Fruit fly (Drosophila melanogaster) whole organism, embryonic: ENCODE measurements around the gene Pxn.
A peak's percentile ranks its signal among the peaks of the same experiment; 100 is the strongest.

Experiments
- C15 ChIP-seq: fragments of 200-800 bp; sonication (Bioruptor generic); IDR thresholded peaks from 3 replicates; pipeline ENCODE4 v1.3.6; 2022; ENCODE audit warnings: missing biosample characterization, missing genetic modification characterization
- CG10959 ChIP-seq: fragments of 200-800 bp; sonication (Bioruptor generic); IDR thresholded peaks from 2 replicates; pipeline ENCODE4 v1.3.6; 2022; ENCODE audit warnings: missing biosample characterization, missing genetic modification characterization
- CG11695 ChIP-seq: fragments of 200-800 bp; sonication (Bioruptor generic); IDR thresholded peaks from 3 replicates; pipeline ENCODE4 v1.3.6; 2022; ENCODE audit warnings: missing biosample characterization, missing genetic modification characterization
- CG11723 ChIP-seq: fragments of 200-800 bp; sonication (Bioruptor generic); optimal IDR thresholded peaks from 2 replicates; lab custom pipeline; 2017; ENCODE audit warnings: missing biosample characterization, mild to moderate bottlenecking, missing genetic modification characterization
- CG12104 ChIP-seq: fragments of 200-800 bp; sonication (Bioruptor generic); optimal IDR thresholded peaks from 3 replicates; lab custom pipeline; 2016; ENCODE audit warnings: missing biosample characterization, missing genetic modification characterization
- CG12236 ChIP-seq: fragments of 200-800 bp; sonication (Bioruptor generic); optimal IDR thresholded peaks from 2 replicates; lab custom pipeline; 2016; ENCODE audit warnings: missing biosample characterization, missing genetic modification characterization
- CG12942 ChIP-seq: fragments of 200-800 bp; sonication (Bioruptor generic); optimal IDR thresholded peaks from 3 replicates; lab custom pipeline; 2016; ENCODE audit warnings: missing biosample characterization, missing genetic modification characterization
- CG13287 ChIP-seq: fragments of 200-800 bp; sonication (Bioruptor generic); IDR thresholded peaks from 2 replicates; pipeline ENCODE4 v1.3.6; 2022; ENCODE audit warnings: missing biosample characterization, missing genetic modification characterization; ENCODE audit not compliant: partially characterized antibody
- CG13775 ChIP-seq: fragments of 200-800 bp; sonication (Bioruptor generic); optimal IDR thresholded peaks from 3 replicates; lab custom pipeline; 2017; ENCODE audit warnings: missing biosample characterization, mild to moderate bottlenecking, missing genetic modification characterization
- CG14014 ChIP-seq: fragments of 200-800 bp; sonication (Bioruptor generic); IDR thresholded peaks from 2 replicates; pipeline ENCODE4 v1.3.6; 2022; ENCODE audit warnings: missing biosample characterization, missing genetic modification characterization
- CG17612 ChIP-seq: fragments of 200-800 bp; sonication (Bioruptor generic); IDR thresholded peaks from 2 replicates; pipeline ENCODE4 v1.3.6; 2022; ENCODE audit warnings: missing biosample characterization, missing genetic modification characterization
- CG30431 ChIP-seq: fragments of 200-800 bp; sonication (Bioruptor generic); optimal IDR thresholded peaks from 2 replicates; lab custom pipeline; 2017; ENCODE audit warnings: missing biosample characterization, missing genetic modification characterization
- Dfd ChIP-seq, 2 experiments: fragments of >200 bp; optimal IDR thresholded peaks; 2 replicates each; lab custom pipeline; 2017; ENCODE audit warnings: missing biosample characterization in 2 of 2, missing genetic modification characterization in 2 of 2
- Dip2 ChIP-seq: fragments of 200-800 bp; sonication (Bioruptor generic); IDR thresholded peaks from 2 replicates; pipeline ENCODE4 v1.3.6; 2022; ENCODE audit warnings: missing biosample characterization, missing genetic modification characterization
- Dip3 ChIP-seq: fragments of 200-800 bp; sonication (Bioruptor generic); optimal IDR thresholded peaks from 3 replicates; lab custom pipeline; 2016; ENCODE audit warnings: missing biosample characterization, missing genetic modification characterization
- Dll ChIP-seq: fragments of 200-800 bp; sonication (Bioruptor generic); IDR thresholded peaks from 4 replicates; pipeline ENCODE4 v1.3.6; 2022; ENCODE audit warnings: missing biosample characterization, missing genetic modification characterization; ENCODE audit not compliant: partially characterized antibody
- Fer3 ChIP-seq: fragments of 200-800 bp; sonication (Bioruptor generic); optimal IDR thresholded peaks from 2 replicates; lab custom pipeline; 2018; ENCODE audit warnings: missing biosample characterization, mild to moderate bottlenecking, missing genetic modification characterization, moderate library complexity
- HLHmδ ChIP-seq: fragments of 200-800 bp; sonication (Bioruptor generic); optimal IDR thresholded peaks from 2 replicates; lab custom pipeline; 2018; ENCODE audit warnings: missing biosample characterization, mild to moderate bottlenecking, missing genetic modification characterization, moderate library complexity
- Hr3 ChIP-seq: fragments of 200-800 bp; sonication (Bioruptor generic); optimal IDR thresholded peaks from 3 replicates; lab custom pipeline; 2016; ENCODE audit warnings: missing biosample characterization, missing genetic modification characterization
- Lim3 ChIP-seq: fragments of 200-800 bp; sonication (Bioruptor generic); IDR thresholded peaks from 2 replicates; pipeline ENCODE4 v1.3.6; 2022; ENCODE audit warnings: missing biosample characterization, missing genetic modification characterization
- MTF-1 ChIP-seq: fragments of 200-800 bp; sonication (Bioruptor generic); optimal IDR thresholded peaks from 2 replicates; lab custom pipeline; 2018; ENCODE audit warnings: missing biosample characterization, mild to moderate bottlenecking, missing genetic modification characterization, borderline replicate concordance
- Neu2 ChIP-seq: fragments of 200-800 bp; sonication (Bioruptor generic); optimal IDR thresholded peaks from 3 replicates; lab custom pipeline; 2016; ENCODE audit warnings: missing biosample characterization, missing genetic modification characterization, borderline replicate concordance
- Poxn ChIP-seq: fragments of 200-800 bp; sonication (Bioruptor generic); IDR thresholded peaks from 2 replicates; pipeline ENCODE4 v1.3.6; 2022; ENCODE audit warnings: missing biosample characterization, missing genetic modification characterization
- Ravus ChIP-seq: fragments of 200-800 bp; sonication (Bioruptor generic); IDR thresholded peaks from 2 replicates; pipeline ENCODE4 v1.3.6; 2022; ENCODE audit warnings: missing biosample characterization, missing genetic modification characterization
- Sin3A ChIP-seq: fragments of >200 bp; optimal IDR thresholded peaks from 2 replicates; lab custom pipeline; 2018
- Stat92E ChIP-seq, 3 experiments: fragments of >200 bp in 2 of 3; fragments of 200-800 bp in 1 of 3; sonication (Bioruptor generic) in 1 of 3; optimal IDR thresholded peaks; 2 replicates each; lab custom pipeline; 2017 to 2019; ENCODE audit warnings: missing biosample characterization in 3 of 3, missing genetic modification characterization in 3 of 3, mild to moderate bottlenecking in 1 of 3, moderate library complexity in 1 of 3
- amos ChIP-seq: fragments of 200-800 bp; sonication (Bioruptor generic); IDR thresholded peaks from 2 replicates; pipeline ENCODE4 v1.3.6; 2022; ENCODE audit warnings: missing biosample characterization, missing genetic modification characterization; ENCODE audit not compliant: partially characterized antibody
- bbx ChIP-seq: fragments of 200-800 bp; sonication (Bioruptor generic); IDR thresholded peaks from 2 replicates; pipeline ENCODE4 v1.3.6; 2022; ENCODE audit warnings: missing biosample characterization, missing genetic modification characterization; ENCODE audit not compliant: partially characterized antibody
- bsh ChIP-seq, 2 experiments: fragments of 200-800 bp; sonication (Bioruptor generic); optimal IDR thresholded peaks; 2 replicates each; lab custom pipeline; 2017 to 2018; ENCODE audit warnings: mild to moderate bottlenecking in 2 of 2, missing biosample characterization in 2 of 2, missing genetic modification characterization in 2 of 2, moderate library complexity in 1 of 2
- btn ChIP-seq: fragments of 200-800 bp; sonication (Bioruptor generic); optimal IDR thresholded peaks from 2 replicates; lab custom pipeline; 2016; ENCODE audit warnings: missing biosample characterization, missing genetic modification characterization
- chm ChIP-seq: fragments of 200-800 bp; sonication (Bioruptor generic); IDR thresholded peaks from 2 replicates; pipeline ENCODE4 v1.3.6; 2022; ENCODE audit warnings: missing biosample characterization, missing genetic modification characterization
- da ChIP-seq: fragments of 200-800 bp; sonication (Bioruptor generic); optimal IDR thresholded peaks from 2 replicates; lab custom pipeline; 2016; ENCODE audit warnings: missing biosample characterization, missing genetic modification characterization
- danr ChIP-seq: fragments of 200-800 bp; sonication (Bioruptor generic); IDR thresholded peaks from 2 replicates; pipeline ENCODE4 v1.3.6; 2022; ENCODE audit warnings: missing biosample characterization, missing genetic modification characterization
- en ChIP-seq: fragments of 200-800 bp; sonication (Bioruptor generic); optimal IDR thresholded peaks from 2 replicates; lab custom pipeline; 2016; ENCODE audit warnings: missing biosample characterization, missing genetic modification characterization
- exex ChIP-seq: fragments of 200-800 bp; sonication (Bioruptor generic); optimal IDR thresholded peaks from 4 replicates; lab custom pipeline; 2018; ENCODE audit warnings: missing biosample characterization, mild to moderate bottlenecking, missing genetic modification characterization, moderate library complexity
- h ChIP-seq: fragments of >200 bp; optimal IDR thresholded peaks from 2 replicates; lab custom pipeline; 2017
- jigr1 ChIP-seq: fragments of 200-800 bp; sonication (Bioruptor generic); IDR thresholded peaks from 3 replicates; pipeline ENCODE4 v1.3.6; 2022; ENCODE audit warnings: missing biosample characterization, missing genetic modification characterization
- kay ChIP-seq: fragments of 200-800 bp; sonication (Bioruptor generic); optimal IDR thresholded peaks from 2 replicates; lab custom pipeline; 2016; ENCODE audit warnings: missing biosample characterization, missing genetic modification characterization
- klu ChIP-seq: fragments of 200-800 bp; sonication (Bioruptor generic); IDR thresholded peaks from 2 replicates; pipeline ENCODE4 v1.3.6; 2022; ENCODE audit warnings: missing biosample characterization, missing genetic modification characterization
- lola ChIP-seq, 3 experiments: fragments of >200 bp in 2 of 3; fragments of 200-800 bp in 1 of 3; sonication (Bioruptor generic) in 1 of 3; optimal IDR thresholded peaks; 2 replicates each; lab custom pipeline; 2017 to 2019; ENCODE audit warnings: missing biosample characterization in 3 of 3, missing genetic modification characterization in 3 of 3, mild to moderate bottlenecking in 1 of 3, moderate library complexity in 1 of 3
- mam ChIP-seq: fragments of 200-800 bp; sonication (Bioruptor generic); optimal IDR thresholded peaks from 3 replicates; lab custom pipeline; 2016; ENCODE audit warnings: missing biosample characterization, missing genetic modification characterization
- pum ChIP-seq: fragments of 200-800 bp; sonication (Bioruptor generic); optimal IDR thresholded peaks from 2 replicates; lab custom pipeline; 2016; ENCODE audit warnings: missing biosample characterization, missing genetic modification characterization
- pzg ChIP-seq: fragments of 200-800 bp; sonication (Bioruptor generic); optimal IDR thresholded peaks from 3 replicates; lab custom pipeline; 2018; ENCODE audit warnings: missing biosample characterization, mild to moderate bottlenecking, missing genetic modification characterization, moderate library complexity
- slbo ChIP-seq: fragments of 200-800 bp; sonication (Bioruptor generic); IDR thresholded peaks from 2 replicates; pipeline ENCODE4 v1.3.6; 2022; ENCODE audit warnings: missing biosample characterization, missing genetic modification characterization
- sug ChIP-seq: fragments of 200-800 bp; optimal IDR thresholded peaks from 2 replicates; lab custom pipeline; 2019; ENCODE audit warnings: missing biosample characterization, mild to moderate bottlenecking, missing genetic modification characterization, moderate library complexity
- vfl ChIP-seq: fragments of 200-800 bp; sonication (Bioruptor generic); optimal IDR thresholded peaks from 2 replicates; lab custom pipeline; 2016; ENCODE audit warnings: missing biosample characterization, missing genetic modification characterization
- wdn ChIP-seq: fragments of 200-800 bp; sonication (Bioruptor generic); IDR thresholded peaks from 2 replicates; pipeline ENCODE4 v1.3.6; 2022; ENCODE audit warnings: missing biosample characterization, missing genetic modification characterization
- wek ChIP-seq: fragments of 200-800 bp; sonication (Bioruptor generic); optimal IDR thresholded peaks from 3 replicates; lab custom pipeline; 2018; ENCODE audit warnings: missing biosample characterization, mild to moderate bottlenecking, missing genetic modification characterization, moderate library complexity
- zfh2 ChIP-seq: fragments of 200-800 bp; sonication (Bioruptor generic); optimal IDR thresholded peaks from 2 replicates; lab custom pipeline; 2016; ENCODE audit warnings: missing biosample characterization, missing genetic modification characterization

Gene Pxn

dm6 chr3L:2585794-2586741, 43.8 kb downstream of the Pxn start, which contains the start of gene msn (continued):
- TF ChIP-seq CG11723 (GFP tag; lab: Kevin White, UChicago) (peak; percentile 9), CG12942 (no peak), exex (no peak), amos (GFP tag; lab: Robert Waterston, UW) (peak; percentile 60), bbx (GFP tag; lab: Robert Waterston, UW) (peak; percentile 67), h (no peak), Dip3 (peak; percentile 4), Stat92E (GFP tag; optimal IDR thresholded peaks at IDR 0.05; lab: Kevin White, UChicago) (peak in 1 of 3 experiments; percentile 77), CG12236 (no peak), CG11695 (GFP tag; lab: Robert Waterston, UW) (no peak), Dll (GFP tag; lab: Robert Waterston, UW) (no peak), vfl (no peak), wek (GFP tag; lab: Kevin White, UChicago) (peak; percentile 54), C15 (GFP tag; lab: Robert Waterston, UW) (no peak), danr (no peak), CG14014 (GFP tag; lab: Robert Waterston, UW) (peak; percentile 40; the same call in 1 of the 2 replicates), klu (GFP tag; lab: Robert Waterston, UW) (no peak), CG17612 (no peak), pzg (GFP tag; lab: Kevin White, UChicago) (peak; percentile 94), Hr3 (GFP tag; lab: Kevin White, UChicago) (no peak), Lim3 (GFP tag; lab: Robert Waterston, UW) (no peak), chm (GFP tag; lab: Robert Waterston, UW) (peak; percentile 85), kay (no peak), slbo (GFP tag; lab: Robert Waterston, UW) (peak; percentile 11; the same call in 1 of the 2 replicates), CG13775 (GFP tag; lab: Kevin White, UChicago) (no peak), CG30431 (GFP tag; lab: Kevin White, UChicago) (no peak), Ravus (no peak), bsh (GFP tag; optimal IDR thresholded peaks at IDR 0.05; lab: Kevin White, UChicago) (peak in 1 of 2 experiments; percentile 40), zfh2 (GFP tag; lab: Kevin White, UChicago) (no peak), Poxn (no peak), en (GFP tag; lab: Kevin White, UChicago) (no peak), CG13287 (peak; percentile 67), Sin3A (lab: Kevin White, UChicago) (peak; percentile 39), da (no peak), Fer3 (tag; lab: Kevin White, UChicago) (peak; percentile 14), wdn (GFP tag; lab: Robert Waterston, UW) (no peak), MTF-1 (GFP tag; lab: Kevin White, UChicago) (peak; percentile 24), sug (tag; lab: Kevin White, UChicago) (peak; percentile 38), mam (no peak), CG12104 (GFP tag; lab: Kevin White, UChicago) (no peak), btn (GFP tag; lab: Kevin White, UChicago) (peak; percentile 27), CG10959 (GFP tag; lab: Robert Waterston, UW) (no peak), pum (GFP tag; lab: Kevin White, UChicago) (no peak), lola (GFP tag; optimal IDR thresholded peaks at IDR 0.05; lab: Kevin White, UChicago) (no peak), HLHmδ (GFP tag; lab: Kevin White, UChicago) (peak; percentile 70), Dip2 (GFP tag; lab: Robert Waterston, UW) (no peak), Dfd (GFP tag; optimal IDR thresholded peaks at IDR 0.05; lab: Kevin White, UChicago) (no peak), jigr1 (GFP tag; lab: Robert Waterston, UW) (no peak), Neu2 (no peak)
